Worm (Caenorhabditis elegans): ENCODE data around the gene msp-3.

DNA sequence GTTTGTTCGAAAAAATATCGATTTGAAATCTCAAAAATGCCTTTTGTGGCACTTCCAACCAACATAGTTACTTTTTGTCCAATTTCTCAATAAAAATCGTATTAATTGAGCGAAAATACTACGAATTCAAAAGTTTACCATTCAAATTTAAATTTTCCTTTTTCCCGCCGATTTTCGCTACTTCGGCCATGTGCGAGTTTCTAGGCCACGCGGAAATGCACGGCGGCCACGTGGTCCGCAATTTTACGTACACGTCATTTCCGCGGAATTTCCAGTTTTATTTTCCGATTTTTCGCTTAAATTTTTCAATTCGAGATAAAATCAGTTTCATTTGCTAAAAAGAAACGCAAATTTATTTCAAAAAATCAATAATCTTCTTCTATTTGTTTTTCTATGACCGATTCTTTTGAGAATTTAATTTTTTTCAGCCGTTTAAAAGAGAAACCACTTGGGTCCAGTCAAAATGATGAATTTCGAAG is 46.1 kb downstream of the msp-3 start, which contains the start of gene eas-1:
- TF ChIP-seq him-1 (tag; optimal IDR thresholded peaks at IDR 0.05) (peak; percentile 57), dao-5 (tag; optimal IDR thresholded peaks at IDR 0.05) (no peak)
